Worm (Caenorhabditis elegans) whole organism, mixed stage, embryonic: ENCODE data around the gene nhr-54.

Source experiments
- elt-1 ChIP-seq: sonication (generic microtip); optimal IDR thresholded peaks from 2 replicates; lab custom pipeline; 2017; ENCODE audit warnings: missing genetic modification characterization, mild to moderate bottlenecking, missing compliant biosample characterization, antibody characterized with exemption, moderate library complexity, borderline replicate concordance; ENCODE audit not compliant: insufficient read depth
- elt-3 ChIP-seq: fragments of 150-350 bp; optimal IDR thresholded peaks from 2 replicates; lab custom pipeline; 2014; ENCODE audit warnings: missing biosample characterization, missing genetic modification characterization
- lsy-2 ChIP-seq: fragments of 150-350 bp; optimal IDR thresholded peaks from 2 replicates; lab custom pipeline; 2014; ENCODE audit warnings: missing biosample characterization, missing genetic modification characterization
- mls-2 ChIP-seq: sonication (generic microtip); optimal IDR thresholded peaks from 2 replicates; lab custom pipeline; 2016; ENCODE audit warnings: mild to moderate bottlenecking, missing genetic modification characterization, moderate library complexity, missing compliant biosample characterization
- unc-62 ChIP-seq: fragments of 150-350 bp; optimal IDR thresholded peaks from 2 replicates; lab custom pipeline; 2014; ENCODE audit warnings: missing biosample characterization, missing genetic modification reagents, missing genetic modification characterization

- TF ChIP-seq unc-62 (GFP tag; lab: Kevin White, UChicago), result no peak
- no peak for TF ChIP-seq elt-3 (tag; lab: Kevin White, UChicago)
- no peak for TF ChIP-seq lsy-2 (tag; lab: Kevin White, UChicago)
- TF ChIP-seq elt-1, result no peak
- TF ChIP-seq mls-2, result no peak
These were observed 2.6 kb downstream of the nhr-54 start, which contains the start of gene F36D3.14 for ce11 chrV:16503164-16503563.
